Fruit fly (Drosophila melanogaster) whole organism, embryonic: ENCODE measurements around the gene Nasp.
A peak's percentile ranks its signal among the peaks of the same experiment; 100 is the strongest.

Experiments
- Blimp-1 ChIP-seq: fragments of 200-800 bp; sonication (Bioruptor generic); optimal IDR thresholded peaks from 3 replicates; lab custom pipeline; 2018; ENCODE audit warnings: missing biosample characterization, missing genetic modification characterization, mild to moderate bottlenecking, moderate library complexity, missing genetic modification reagents
- BtbVII ChIP-seq: fragments of 200-800 bp; sonication (Bioruptor generic); optimal IDR thresholded peaks from 3 replicates; lab custom pipeline; 2017; ENCODE audit warnings: missing biosample characterization, mild to moderate bottlenecking, missing genetic modification characterization
- CG10209 ChIP-seq: fragments of 200-800 bp; sonication (Bioruptor generic); optimal IDR thresholded peaks from 3 replicates; lab custom pipeline; 2017; ENCODE audit warnings: missing biosample characterization, mild to moderate bottlenecking, missing genetic modification characterization, missing genetic modification reagents
- CG10267 ChIP-seq: fragments of 200-800 bp; sonication (Bioruptor generic); optimal IDR thresholded peaks from 2 replicates; lab custom pipeline; 2018; ENCODE audit warnings: missing biosample characterization, mild to moderate bottlenecking, missing genetic modification characterization, moderate library complexity
- CG11085 ChIP-seq: fragments of 200-800 bp; sonication (Bioruptor generic); IDR thresholded peaks from 2 replicates; pipeline ENCODE4 v1.3.6; 2022; ENCODE audit warnings: missing biosample characterization, missing genetic modification characterization
- CG11247 ChIP-seq: fragments of 200-800 bp; sonication (Bioruptor generic); IDR thresholded peaks from 2 replicates; pipeline ENCODE4 v1.3.6; 2022; ENCODE audit warnings: missing biosample characterization, missing genetic modification characterization
- CG11456 ChIP-seq: fragments of 200-800 bp; sonication (Bioruptor generic); IDR thresholded peaks from 3 replicates; pipeline ENCODE4 v1.3.6; 2022; ENCODE audit warnings: missing biosample characterization, missing genetic modification characterization
- CG15696 ChIP-seq: fragments of 200-800 bp; sonication (Bioruptor generic); optimal IDR thresholded peaks from 2 replicates; lab custom pipeline; 2019; ENCODE audit warnings: missing biosample characterization, mild to moderate bottlenecking, missing genetic modification characterization, moderate library complexity
- CG1602 ChIP-seq: fragments of 200-800 bp; sonication (Bioruptor generic); optimal IDR thresholded peaks from 3 replicates; lab custom pipeline; 2016; ENCODE audit warnings: missing biosample characterization, missing genetic modification characterization
- CG17361 ChIP-seq: fragments of 200-800 bp; sonication (Bioruptor generic); IDR thresholded peaks from 3 replicates; pipeline ENCODE4 v1.3.6; 2022; ENCODE audit warnings: missing biosample characterization, missing genetic modification characterization
- CG17612 ChIP-seq: fragments of 200-800 bp; sonication (Bioruptor generic); IDR thresholded peaks from 2 replicates; pipeline ENCODE4 v1.3.6; 2022; ENCODE audit warnings: missing biosample characterization, missing genetic modification characterization
- CG31441 ChIP-seq: fragments of 200-800 bp; sonication (Bioruptor generic); IDR thresholded peaks from 2 replicates; pipeline ENCODE4 v1.3.6; 2022; ENCODE audit warnings: missing biosample characterization, missing genetic modification characterization
- CG7372 ChIP-seq: fragments of 200-800 bp; sonication (Bioruptor generic); IDR thresholded peaks from 2 replicates; pipeline ENCODE4 v1.3.6; 2022; ENCODE audit warnings: missing biosample characterization, missing genetic modification characterization
- CG8089 ChIP-seq: fragments of 200-800 bp; sonication (Bioruptor generic); optimal IDR thresholded peaks from 3 replicates; lab custom pipeline; 2016; ENCODE audit warnings: missing biosample characterization, missing genetic modification characterization
- CG8924 ChIP-seq: fragments of 200-800 bp; optimal IDR thresholded peaks from 3 replicates; lab custom pipeline; 2019; ENCODE audit warnings: missing biosample characterization, mild to moderate bottlenecking, missing genetic modification characterization, moderate library complexity
- CkIIα-i1 ChIP-seq: fragments of 200-800 bp; sonication (Bioruptor generic); IDR thresholded peaks from 2 replicates; pipeline ENCODE4 v1.3.6; 2022; ENCODE audit warnings: missing biosample characterization, missing genetic modification characterization
- CrebB ChIP-seq: fragments of 200-800 bp; sonication (Bioruptor generic); optimal IDR thresholded peaks from 3 replicates; lab custom pipeline; 2018; ENCODE audit warnings: missing biosample characterization, mild to moderate bottlenecking, missing genetic modification characterization
- ERR ChIP-seq: fragments of 200-800 bp; sonication (Bioruptor generic); optimal IDR thresholded peaks from 2 replicates; lab custom pipeline; 2016; ENCODE audit warnings: missing biosample characterization, missing genetic modification characterization
- Fer2 ChIP-seq: fragments of 200-800 bp; sonication (Bioruptor generic); optimal IDR thresholded peaks from 2 replicates; lab custom pipeline; 2018; ENCODE audit warnings: missing biosample characterization, mild to moderate bottlenecking, missing genetic modification characterization, moderate library complexity
- Gug ChIP-seq: fragments of 200-800 bp; sonication (Bioruptor generic); IDR thresholded peaks from 4 replicates; pipeline ENCODE4 v1.3.6; 2022; ENCODE audit warnings: missing biosample characterization, missing genetic modification characterization
- H2.0 ChIP-seq: fragments of 200-800 bp; sonication (Bioruptor generic); IDR thresholded peaks from 2 replicates; pipeline ENCODE4 v1.3.6; 2022; ENCODE audit warnings: missing biosample characterization, missing genetic modification characterization
- HLH3B ChIP-seq: fragments of 200-800 bp; sonication (Bioruptor generic); IDR thresholded peaks from 2 replicates; pipeline ENCODE4 v1.3.6; 2022; ENCODE audit warnings: missing biosample characterization, missing genetic modification characterization
- Hr78 ChIP-seq, 2 experiments: fragments of 200-800 bp in 1 of 2; fragments of >200 bp in 1 of 2; sonication (Bioruptor generic) in 1 of 2; optimal IDR thresholded peaks; 2 replicates each; lab custom pipeline; 2017 to 2019; ENCODE audit warnings: missing biosample characterization in 2 of 2, missing genetic modification characterization in 2 of 2, mild to moderate bottlenecking in 1 of 2, moderate library complexity in 1 of 2
- Med ChIP-seq: fragments of 200-800 bp; sonication (Bioruptor generic); peaks from one replicate; lab custom pipeline; 2016; ENCODE audit warnings: missing biosample characterization, missing genetic modification characterization, mild to moderate bottlenecking, inconsistent platforms, moderate library complexity
- Nf-YC ChIP-seq: fragments of 200-800 bp; optimal IDR thresholded peaks from 3 replicates; lab custom pipeline; 2019; ENCODE audit warnings: missing biosample characterization, mild to moderate bottlenecking, missing genetic modification characterization, moderate library complexity
- NfI ChIP-seq: fragments of 200-800 bp; sonication (Bioruptor generic); optimal IDR thresholded peaks from 3 replicates; lab custom pipeline; 2018; ENCODE audit warnings: missing biosample characterization, mild to moderate bottlenecking, missing genetic modification characterization, moderate library complexity
- Oaz ChIP-seq: fragments of 200-800 bp; sonication (Bioruptor generic); IDR thresholded peaks from 2 replicates; pipeline ENCODE4 v1.3.6; 2022; ENCODE audit warnings: missing biosample characterization, missing genetic modification characterization
- Opbp ChIP-seq: fragments of 200-800 bp; sonication (Bioruptor generic); IDR thresholded peaks from 3 replicates; pipeline ENCODE4 v1.3.6; 2022; ENCODE audit warnings: missing biosample characterization, missing genetic modification characterization; ENCODE audit not compliant: partially characterized antibody
- Rfx ChIP-seq: fragments of 200-800 bp; sonication (Bioruptor generic); IDR thresholded peaks from 2 replicates; pipeline ENCODE4 v1.3.6; 2022; ENCODE audit warnings: missing biosample characterization, missing genetic modification characterization
- chm ChIP-seq: fragments of 200-800 bp; sonication (Bioruptor generic); IDR thresholded peaks from 2 replicates; pipeline ENCODE4 v1.3.6; 2022; ENCODE audit warnings: missing biosample characterization, missing genetic modification characterization
- ci ChIP-seq: fragments of 200-800 bp; sonication (Bioruptor generic); IDR thresholded peaks from 3 replicates; pipeline ENCODE4 v1.3.6; 2022; ENCODE audit warnings: missing biosample characterization, missing genetic modification characterization
- dimm ChIP-seq: fragments of 200-800 bp; sonication (Bioruptor generic); IDR thresholded peaks from 2 replicates; pipeline ENCODE4 v1.3.6; 2022; ENCODE audit warnings: missing biosample characterization, missing genetic modification characterization
- eve ChIP-seq, 2 experiments: fragments of >200 bp; optimal IDR thresholded peaks; 2 replicates each; lab custom pipeline; 2017; ENCODE audit warnings: missing biosample characterization in 2 of 2, missing genetic modification characterization in 2 of 2
- fd102C ChIP-seq: fragments of 200-800 bp; sonication (Bioruptor generic); optimal IDR thresholded peaks from 2 replicates; lab custom pipeline; 2018; ENCODE audit warnings: missing biosample characterization, mild to moderate bottlenecking, missing genetic modification characterization, moderate library complexity
- grau ChIP-seq: fragments of 200-800 bp; optimal IDR thresholded peaks from 3 replicates; lab custom pipeline; 2019; ENCODE audit warnings: missing biosample characterization, mild to moderate bottlenecking, missing genetic modification characterization, moderate library complexity
- gsb-n ChIP-seq: fragments of 200-800 bp; sonication (Bioruptor generic); optimal IDR thresholded peaks from 3 replicates; lab custom pipeline; 2018; ENCODE audit warnings: missing biosample characterization, mild to moderate bottlenecking, missing genetic modification characterization
- hb ChIP-seq: fragments of 200-800 bp; sonication (Bioruptor generic); IDR thresholded peaks from 3 replicates; pipeline ENCODE4 v1.3.6; 2022; ENCODE audit warnings: missing biosample characterization, missing genetic modification characterization; ENCODE audit not compliant: partially characterized antibody
- jigr1 ChIP-seq: fragments of 200-800 bp; sonication (Bioruptor generic); IDR thresholded peaks from 3 replicates; pipeline ENCODE4 v1.3.6; 2022; ENCODE audit warnings: missing biosample characterization, missing genetic modification characterization
- ken ChIP-seq: fragments of 200-800 bp; sonication (Bioruptor generic); IDR thresholded peaks from 3 replicates; pipeline ENCODE4 v1.3.6; 2022; ENCODE audit warnings: missing biosample characterization, missing genetic modification characterization
- oc ChIP-seq: fragments of 200-800 bp; sonication (Bioruptor generic); optimal IDR thresholded peaks from 2 replicates; lab custom pipeline; 2018; ENCODE audit warnings: missing biosample characterization, mild to moderate bottlenecking, missing genetic modification characterization, moderate library complexity
- pfk ChIP-seq: fragments of 200-800 bp; sonication (Bioruptor generic); optimal IDR thresholded peaks from 2 replicates; lab custom pipeline; 2018; ENCODE audit warnings: missing biosample characterization, mild to moderate bottlenecking, missing genetic modification characterization, moderate library complexity
- sens ChIP-seq: fragments of 200-800 bp; sonication (Bioruptor generic); peaks from one replicate; lab custom pipeline; 2016; ENCODE audit warnings: missing biosample characterization, missing genetic modification characterization
- sisA ChIP-seq: fragments of 200-800 bp; sonication (Bioruptor generic); IDR thresholded peaks from 2 replicates; pipeline ENCODE4 v1.3.6; 2022; ENCODE audit warnings: missing biosample characterization, missing genetic modification characterization
- stc ChIP-seq: fragments of 200-800 bp; sonication (Bioruptor generic); IDR thresholded peaks from 2 replicates; pipeline ENCODE4 v1.3.6; 2022; ENCODE audit warnings: missing biosample characterization, missing genetic modification characterization
- ttk ChIP-seq: fragments of 200-800 bp; sonication (Bioruptor generic); IDR thresholded peaks from 2 replicates; pipeline ENCODE4 v2.1.2; 2022; ENCODE audit warnings: missing biosample characterization, missing genetic modification characterization
- twi ChIP-seq: fragments of 200-800 bp; optimal IDR thresholded peaks from 2 replicates; lab custom pipeline; 2019; ENCODE audit warnings: missing biosample characterization, mild to moderate bottlenecking, missing genetic modification characterization, moderate library complexity
- vvl ChIP-seq: fragments of 200-800 bp; sonication (Bioruptor generic); IDR thresholded peaks from 2 replicates; pipeline ENCODE4 v1.3.6; 2022; ENCODE audit warnings: missing biosample characterization, missing genetic modification characterization
- yki ChIP-seq: fragments of >200 bp; optimal IDR thresholded peaks from 3 replicates; lab custom pipeline; 2018

Nasp gene

DNA sequence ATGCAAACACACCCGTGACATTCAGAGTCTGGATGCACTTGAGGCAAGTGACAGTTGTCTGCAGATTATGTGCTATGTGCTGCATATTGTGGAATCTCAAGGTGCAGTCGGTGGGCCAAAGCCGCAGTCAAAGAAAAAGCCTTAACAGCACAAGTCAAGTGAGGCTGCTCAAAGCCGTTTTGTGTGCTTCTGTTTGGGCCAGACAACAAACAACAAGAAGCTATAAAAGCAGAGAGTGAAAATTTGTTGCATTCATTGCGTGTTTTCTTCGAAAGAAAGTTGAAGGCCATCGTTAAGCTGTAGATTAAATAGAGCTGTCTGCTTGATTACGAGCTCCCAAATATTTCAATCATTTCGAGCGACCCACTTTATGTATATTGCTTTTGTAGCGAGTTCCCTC is 5.7 kb upstream of the Nasp start:
- TF ChIP-seq vvl (GFP tag; lab: Robert Waterston, UW) (0 out of 2 replicates have a peak, but pooled peaks have one; percentile 7), CG11247 (GFP tag; lab: Robert Waterston, UW) (no peak), Med (GFP tag; lab: Kevin White, UChicago) (peak; percentile 12), Fer2 (tag; lab: Kevin White, UChicago) (no peak), chm (GFP tag; lab: Robert Waterston, UW) (0 out of 2 replicates have a peak, but pooled peaks have one; percentile 13), CkIIα-i1 (no peak), oc (tag; lab: Kevin White, UChicago) (peak; percentile 55), ERR (no peak), jigr1 (GFP tag; lab: Robert Waterston, UW) (no peak), Nf-YC (tag; lab: Kevin White, UChicago) (no peak), Blimp-1 (GFP tag; lab: Kevin White, UChicago) (peak; percentile 56), sens (GFP tag; lab: Kevin White, UChicago) (peak; percentile 58), HLH3B (peak; percentile 29; the same call in 1 of the 2 replicates), sisA (0 out of 2 replicates have a peak, but pooled peaks have one; percentile 4), ken (GFP tag; lab: Robert Waterston, UW) (0 out of 3 replicates have a peak, but pooled peaks have one; percentile 35)
- TF ChIP-seq, all 482 proteins: peak for 9

DNA sequence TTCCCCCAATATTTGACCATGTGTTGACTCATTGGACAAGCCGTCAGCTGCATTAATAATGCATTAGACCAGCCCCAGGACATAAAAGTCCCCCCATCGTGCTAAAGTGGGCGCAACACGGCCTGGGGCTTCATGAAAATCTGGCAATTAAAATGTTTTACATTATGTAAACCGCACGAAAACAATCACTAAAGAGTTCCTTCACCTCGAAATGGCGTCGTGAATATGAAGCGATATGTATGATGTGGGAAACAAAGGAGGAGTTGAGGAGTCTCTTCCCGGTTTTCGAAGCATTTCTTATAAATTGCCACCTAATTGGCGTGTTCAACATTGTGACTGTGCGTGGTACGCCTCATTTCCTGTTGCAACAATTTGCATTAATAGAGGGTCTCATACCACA is 4.9 kb upstream of the Nasp start:
- TF ChIP-seq Opbp = no peak
- no peak for TF ChIP-seq Oaz
- TF ChIP-seq Hr78 (GFP tag; optimal IDR thresholded peaks at IDR 0.05; lab: Kevin White, UChicago) = no peak
- TF ChIP-seq CG11085 (GFP tag; lab: Robert Waterston, UW) = no peak
- no peak for TF ChIP-seq dimm (GFP tag; lab: Robert Waterston, UW)

DNA sequence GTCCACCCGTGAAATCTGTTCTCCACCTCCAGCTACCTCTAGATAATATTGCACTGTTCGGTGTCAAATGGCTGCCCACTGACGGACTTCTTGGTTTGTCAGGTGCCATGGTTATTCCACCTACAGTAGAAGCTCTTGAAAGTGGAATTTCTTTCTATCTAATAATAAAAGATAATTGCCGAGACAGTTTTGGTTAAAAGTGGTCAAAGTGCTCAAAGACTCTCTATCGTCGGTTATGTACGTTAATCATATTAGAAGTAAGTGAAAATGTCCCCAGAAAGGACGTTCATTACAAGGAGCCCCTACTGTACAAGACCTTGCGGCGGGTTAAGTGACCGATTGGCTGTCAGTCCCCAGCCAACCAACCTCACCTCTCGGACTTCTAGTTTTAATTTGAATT is 3.4 kb upstream of the Nasp start:
- TF ChIP-seq CG7372 (GFP tag; lab: Robert Waterston, UW) (0 out of 2 replicates have a peak, but pooled peaks have one; percentile 33), ci (GFP tag; lab: Robert Waterston, UW) (peak; percentile 63; the same call in 2 of the 3 replicates), CG15696 (no peak), CG10209 (GFP tag; lab: Kevin White, UChicago) (peak; percentile 54), CG8924 (tag; lab: Kevin White, UChicago) (peak; percentile 7), CrebB (tag; lab: Kevin White, UChicago) (no peak), hb (GFP tag; lab: Robert Waterston, UW) (no peak), grau (peak; percentile 91), stc (GFP tag; lab: Robert Waterston, UW) (peak; percentile 40), Gug (GFP tag; lab: Robert Waterston, UW) (peak; percentile 28; the same call in 1 of the 4 replicates), CG11456 (GFP tag; lab: Robert Waterston, UW) (peak; percentile 72; the same call in 1 of the 3 replicates), BtbVII (GFP tag; lab: Kevin White, UChicago) (peak; percentile 51), CG8089 (GFP tag; lab: Kevin White, UChicago) (peak; percentile 11), ttk (GFP tag; lab: Robert Waterston, UW) (peak; percentile 8; the same call in 1 of the 2 replicates), pfk (GFP tag; lab: Kevin White, UChicago) (no peak), CG11247 (GFP tag; lab: Robert Waterston, UW) (peak; percentile 41; the same call in 1 of the 2 replicates), CG10267 (tag; lab: Kevin White, UChicago) (peak; percentile 17), twi (tag; lab: Kevin White, UChicago) (no peak), eve (GFP tag; optimal IDR thresholded peaks at IDR 0.05; lab: Kevin White, UChicago) (peak in 1 of 2 experiments; percentile 13), CG17612 (GFP tag; lab: Robert Waterston, UW) (no peak), NfI (GFP tag; lab: Kevin White, UChicago) (peak; percentile 46), CG17361 (GFP tag; lab: Robert Waterston, UW) (0 out of 3 replicates have a peak, but pooled peaks have one; percentile 31), yki (lab: Kevin White, UChicago) (no peak), Opbp (no peak), gsb-n (tag; lab: Kevin White, UChicago) (peak; percentile 15), CG31441 (GFP tag; lab: Robert Waterston, UW) (peak; percentile 46; the same call in 1 of the 2 replicates), Rfx (GFP tag; lab: Robert Waterston, UW) (peak; percentile 62; the same call in 1 of the 2 replicates), fd102C (GFP tag; lab: Kevin White, UChicago) (no peak), H2.0 (GFP tag; lab: Robert Waterston, UW) (no peak), CG1602 (GFP tag; lab: Kevin White, UChicago) (peak; percentile 41)
